Worm (Caenorhabditis elegans) whole organism, L1 larva: ENCODE data around the gene Y53F4B.23.

ENCODE experiments used
- C16A3.4 ChIP-seq: fragments of 150-350 bp; optimal IDR thresholded peaks from 2 replicates; lab custom pipeline; 2014; ENCODE audit warnings: missing biosample characterization, missing genetic modification characterization
- F16B12.6 ChIP-seq: fragments of 150-350 bp; optimal IDR thresholded peaks from 2 replicates; lab custom pipeline; 2014; ENCODE audit warnings: missing biosample characterization, missing genetic modification characterization
- Y116A8C.19 ChIP-seq: sonication (generic microtip); optimal IDR thresholded peaks from 2 replicates; lab custom pipeline; 2016; ENCODE audit warnings: missing compliant biosample characterization, missing genetic modification characterization, borderline replicate concordance
- blmp-1 ChIP-seq: fragments of 150-350 bp; optimal IDR thresholded peaks from 2 replicates; lab custom pipeline; 2014; ENCODE audit warnings: missing biosample characterization, missing genetic modification characterization
- ceh-82 ChIP-seq, 3 experiments: fragments of 150-350 bp in 1 of 3; sonication (generic microtip) in 2 of 3; optimal IDR thresholded peaks; 2 replicates each; lab custom pipeline; 2014 to 2017; ENCODE audit warnings: missing biosample characterization in 3 of 3, missing genetic modification characterization in 3 of 3
- dpl-1 ChIP-seq, 3 experiments: fragments of 150-350 bp in 2 of 3; sonication (generic microtip) in 1 of 3; optimal IDR thresholded peaks; 2 replicates each; lab custom pipeline; 2014 to 2017; ENCODE audit warnings: missing biosample characterization in 3 of 3, missing genetic modification characterization in 3 of 3, missing genetic modification reagents in 3 of 3
- efl-1 ChIP-seq, 4 experiments: fragments of 150-350 bp; optimal IDR thresholded peaks in 3 of 4; peaks in 1 of 4; 1 replicate in 1 of 4; 2 replicates in 3 of 4; lab custom pipeline; 2014; ENCODE audit warnings: missing biosample characterization in 2 of 4, missing genetic modification characterization in 2 of 4, missing genetic modification reagents in 2 of 4
- efl-3 ChIP-seq: fragments of 200-800 bp; sonication (Bioruptor generic); optimal IDR thresholded peaks from 2 replicates; lab custom pipeline; 2018; ENCODE audit warnings: mild to moderate bottlenecking, missing genetic modification characterization, missing compliant biosample characterization
- egl-13 ChIP-seq: sonication (generic microtip); optimal IDR thresholded peaks from 2 replicates; lab custom pipeline; 2016; ENCODE audit warnings: missing genotype, missing genetic modification reagents, missing genetic modification characterization, missing compliant biosample characterization
- isw-1 ChIP-seq: fragments of 200-800 bp; sonication (Bioruptor generic); IDR thresholded peaks from 2 replicates; pipeline ENCODE4 v1.3.6; 2022; ENCODE audit warnings: missing genetic modification characterization, missing compliant biosample characterization
- lin-14 ChIP-seq: fragments of 200-800 bp; sonication (Bioruptor generic); optimal IDR thresholded peaks from 2 replicates; lab custom pipeline; 2018; ENCODE audit warnings: mild to moderate bottlenecking, missing genetic modification characterization, moderate library complexity, missing compliant biosample characterization
- lin-35 ChIP-seq, 2 experiments: fragments of 150-350 bp; optimal IDR thresholded peaks; 2 replicates each; lab custom pipeline; 2014; ENCODE audit warnings: missing biosample characterization in 2 of 2, missing genetic modification characterization in 2 of 2, missing genetic modification reagents in 2 of 2
- lin-39 ChIP-seq: fragments of 150-350 bp; optimal IDR thresholded peaks from 2 replicates; lab custom pipeline; 2014; ENCODE audit warnings: missing biosample characterization, missing genetic modification reagents, missing genetic modification characterization
- lsy-2 ChIP-seq, 2 experiments: fragments of 150-350 bp; optimal IDR thresholded peaks; 2 replicates each; lab custom pipeline; 2014; ENCODE audit warnings: missing biosample characterization in 2 of 2, missing genetic modification characterization in 2 of 2
- mab-9 ChIP-seq: fragments of 200-800 bp; sonication (Bioruptor generic); IDR thresholded peaks from 2 replicates; pipeline ENCODE4 v1.3.6; 2022; ENCODE audit warnings: missing genetic modification reagents, missing genetic modification characterization, missing compliant biosample characterization
- mef-2 ChIP-seq: fragments of 150-350 bp; optimal IDR thresholded peaks from 2 replicates; lab custom pipeline; 2014; ENCODE audit warnings: missing biosample characterization, missing genetic modification characterization
- nhr-19 ChIP-seq: fragments of 200-800 bp; sonication (Bioruptor generic); conservative IDR thresholded peaks from 2 replicates; pipeline ENCODE4 v1.3.6; 2022; ENCODE audit warnings: missing genetic modification characterization, missing compliant biosample characterization
- nhr-20 ChIP-seq: sonication (generic microtip); optimal IDR thresholded peaks from 2 replicates; lab custom pipeline; 2016; ENCODE audit warnings: mild to moderate bottlenecking, missing genetic modification characterization, missing compliant biosample characterization
- nhr-237 ChIP-seq: fragments of 150-350 bp; optimal IDR thresholded peaks from 2 replicates; lab custom pipeline; 2014; ENCODE audit warnings: missing biosample characterization, missing genetic modification characterization
- nhr-47 ChIP-seq: sonication (generic microtip); optimal IDR thresholded peaks from 2 replicates; lab custom pipeline; 2016; ENCODE audit warnings: mild to moderate bottlenecking, missing genetic modification characterization, moderate library complexity, missing compliant biosample characterization
- nhr-71 ChIP-seq: sonication (generic microtip); optimal IDR thresholded peaks from 2 replicates; lab custom pipeline; 2016; ENCODE audit warnings: mild to moderate bottlenecking, missing genetic modification characterization, moderate library complexity, missing compliant biosample characterization
- nhr-76 ChIP-seq: sonication (generic microtip); optimal IDR thresholded peaks from 2 replicates; lab custom pipeline; 2017; ENCODE audit warnings: missing biosample characterization, missing genetic modification characterization
- nhr-77 ChIP-seq: fragments of 150-350 bp; optimal IDR thresholded peaks from 2 replicates; lab custom pipeline; 2014; ENCODE audit warnings: missing biosample characterization, missing genetic modification characterization
- nhr-85 ChIP-seq: sonication (generic microtip); peaks from one replicate; lab custom pipeline; 2016; ENCODE audit warnings: missing genetic modification characterization, inconsistent platforms, missing compliant biosample characterization
- nhr-90 ChIP-seq: sonication (generic microtip); optimal IDR thresholded peaks from 2 replicates; lab custom pipeline; 2016; ENCODE audit warnings: mild to moderate bottlenecking, missing genetic modification characterization, missing compliant biosample characterization; ENCODE audit not compliant: poor library complexity
- pag-3 ChIP-seq: sonication (generic microtip); optimal IDR thresholded peaks from 2 replicates; lab custom pipeline; 2017; ENCODE audit warnings: missing genetic modification characterization, mild to moderate bottlenecking, missing compliant biosample characterization, antibody characterized with exemption, borderline replicate concordance; ENCODE audit not compliant: insufficient read depth
- rnt-1 ChIP-seq: sonication (generic microtip); optimal IDR thresholded peaks from 2 replicates; lab custom pipeline; 2016; ENCODE audit warnings: mild to moderate bottlenecking, missing genetic modification characterization, moderate library complexity, missing compliant biosample characterization
- skn-1 ChIP-seq: fragments of 150-350 bp; optimal IDR thresholded peaks from 2 replicates; lab custom pipeline; 2014; ENCODE audit warnings: missing biosample characterization, missing genetic modification characterization
- snu-23 ChIP-seq: sonication (generic microtip); optimal IDR thresholded peaks from 2 replicates; lab custom pipeline; 2016; ENCODE audit warnings: missing genetic modification characterization, missing compliant biosample characterization
- sox-4 ChIP-seq: sonication (generic microtip); optimal IDR thresholded peaks from 2 replicates; lab custom pipeline; 2016; ENCODE audit warnings: missing genetic modification characterization, missing compliant biosample characterization
- sptf-1 ChIP-seq: fragments of 150-350 bp; optimal IDR thresholded peaks from 2 replicates; lab custom pipeline; 2014; ENCODE audit warnings: missing biosample characterization, missing genetic modification characterization
- unc-130 ChIP-seq: fragments of 150-350 bp; optimal IDR thresholded peaks from 2 replicates; lab custom pipeline; 2017; ENCODE audit warnings: missing biosample characterization, missing genetic modification characterization, inconsistent platforms
- unc-62 ChIP-seq: fragments of 150-350 bp; optimal IDR thresholded peaks from 2 replicates; lab custom pipeline; 2014; ENCODE audit warnings: missing biosample characterization, missing genetic modification reagents, missing genetic modification characterization
- unc-86 ChIP-seq: sonication (generic microtip); optimal IDR thresholded peaks from 2 replicates; lab custom pipeline; 2016; ENCODE audit warnings: missing genetic modification characterization, missing compliant biosample characterization
- unc-98 ChIP-seq: fragments of 200-800 bp; sonication (Bioruptor generic); IDR thresholded peaks from 2 replicates; pipeline ENCODE4 v1.3.6; 2022; ENCODE audit warnings: missing genetic modification characterization, missing compliant biosample characterization
- ztf-11 ChIP-seq, 2 experiments: sonication (generic microtip); optimal IDR thresholded peaks; 2 replicates each; lab custom pipeline; 2016 to 2017; ENCODE audit warnings: missing genetic modification characterization in 2 of 2, missing biosample characterization in 1 of 2, missing compliant biosample characterization in 1 of 2
- ztf-4 ChIP-seq: fragments of 150-350 bp; optimal IDR thresholded peaks from 2 replicates; lab custom pipeline; 2014; ENCODE audit warnings: missing biosample characterization, missing genetic modification characterization

The Y53F4B.23 gene

DNA sequence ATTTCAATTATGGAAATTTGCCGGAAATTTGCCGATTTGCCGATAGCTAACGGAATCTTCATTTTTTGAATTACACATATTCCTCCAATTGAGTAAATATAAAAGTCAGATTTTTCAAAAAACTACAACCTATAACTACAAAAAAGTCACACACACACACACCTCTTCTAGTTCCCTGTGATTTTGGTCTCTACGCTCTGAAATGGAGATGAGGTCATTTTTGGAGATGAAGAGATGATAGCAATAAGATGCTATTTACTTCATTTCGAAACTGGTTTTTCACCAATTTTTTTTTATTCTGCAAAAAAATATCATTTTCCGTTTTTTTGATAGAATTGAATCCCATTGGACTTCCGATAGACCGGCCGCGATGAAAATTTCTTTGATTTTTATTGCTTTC lies at the start of gene Y53F4B.23:
Gene Y53F4B.23 (plus strand): TSS at position 312 of the 400 bp plus-strand sequence.
- TF ChIP-seq pag-3 (tag; lab: Kevin White, UChicago) (no peak), ceh-82 (tag; optimal IDR thresholded peaks at IDR 0.05; lab: Kevin White, UChicago) (no peak), lin-14 (GFP tag; lab: Kevin White, UChicago) (no peak), efl-3 (GFP tag; lab: Kevin White, UChicago) (no peak), nhr-47 (tag; lab: Kevin White, UChicago) (no peak)

DNA sequence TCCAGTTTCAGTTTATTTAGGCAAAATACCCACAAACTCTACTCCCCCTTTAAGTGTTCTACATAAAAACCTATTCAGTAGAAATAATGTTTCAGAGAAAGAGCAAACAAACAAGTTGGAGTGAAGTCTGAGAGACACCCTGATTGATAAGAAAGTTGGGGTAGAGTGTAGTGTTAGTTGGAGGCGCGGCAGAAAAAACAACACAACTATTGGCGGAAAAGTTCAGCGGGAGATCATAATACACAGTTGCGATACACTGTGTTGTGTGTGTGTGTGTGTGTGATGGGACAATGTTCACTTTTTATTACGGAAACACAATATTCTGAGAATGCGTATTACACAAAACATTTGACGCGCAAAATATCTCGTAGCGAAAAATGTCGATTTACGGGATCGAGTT lies 49.5 kb upstream of the Y53F4B.23 start:
- TF ChIP-seq nhr-76 (no peak), lin-35 (GFP tag; optimal IDR thresholded peaks at IDR 0.05; lab: Kevin White, UChicago) (peak in 1 of 2 experiments; percentile 30), sox-4 (no peak), nhr-85 (tag; lab: Kevin White, UChicago) (peak; percentile 17), Y116A8C.19 (tag; lab: Kevin White, UChicago) (no peak), nhr-77 (peak; percentile 83), ztf-11 (tag; optimal IDR thresholded peaks at IDR 0.05; lab: Kevin White, UChicago) (no peak), nhr-90 (tag; lab: Kevin White, UChicago) (peak; percentile 15), efl-1 (optimal IDR thresholded peaks at IDR 0.05; lab: Kevin White, UChicago) (no peak), efl-1 (GFP tag; optimal IDR thresholded peaks at IDR 0.05 in 1 of 2; lab: Kevin White, UChicago) (peak in 1 of 2 experiments; percentile 64), blmp-1 (tag; lab: Kevin White, UChicago) (peak; percentile 14), snu-23 (peak; percentile 2), nhr-20 (tag; lab: Kevin White, UChicago) (peak; percentile 66)

DNA sequence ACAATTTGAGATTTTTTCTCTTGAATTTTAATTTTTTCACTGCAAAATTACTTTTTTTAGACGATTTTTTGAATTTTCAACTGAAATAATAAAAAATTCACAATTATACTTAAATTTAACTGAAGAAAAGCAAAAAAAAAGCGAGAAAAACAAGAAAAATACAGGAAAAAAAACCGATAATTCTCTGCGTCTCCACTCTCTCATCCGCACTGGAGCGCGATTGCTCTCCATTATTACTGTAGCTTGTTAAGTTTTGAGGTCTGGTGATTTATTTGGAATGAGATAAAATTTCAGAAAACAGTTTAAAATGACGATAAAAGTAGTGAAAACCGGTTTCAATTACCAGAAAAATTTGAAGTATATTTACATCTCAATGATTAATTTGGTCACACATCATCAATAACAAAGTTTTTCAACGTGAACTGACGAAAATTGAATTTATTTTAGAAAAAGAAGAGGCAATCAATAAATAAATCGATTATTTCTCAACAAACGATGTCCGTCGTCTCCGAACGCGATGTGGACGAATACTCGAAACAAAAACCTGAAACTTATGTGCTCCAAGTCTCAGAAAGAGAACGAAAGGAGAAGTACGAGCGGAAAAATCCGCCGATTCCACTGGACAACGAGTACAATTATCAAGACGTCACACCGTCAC lies 47.4 kb upstream of the Y53F4B.23 start, which contains the start of gene Y53F4B.19:
Gene Y53F4B.19 (plus strand): TSS at position 157 of the 658 bp plus-strand sequence.
- TF ChIP-seq lsy-2 (tag; optimal IDR thresholded peaks at IDR 0.05; lab: Kevin White, UChicago) (peak in 1 of 2 experiments; percentile 71), lin-35 (GFP tag; optimal IDR thresholded peaks at IDR 0.05; lab: Kevin White, UChicago) (peak in 1 of 2 experiments; percentile 31), dpl-1 (GFP tag; optimal IDR thresholded peaks at IDR 0.05; lab: Kevin White, UChicago) (no peak), unc-130 (tag; lab: Kevin White, UChicago) (no peak), efl-1 (optimal IDR thresholded peaks at IDR 0.05; lab: Kevin White, UChicago) (no peak), efl-1 (GFP tag; optimal IDR thresholded peaks at IDR 0.05 in 1 of 2; lab: Kevin White, UChicago) (peak in 1 of 2 experiments; percentile 38)

DNA sequence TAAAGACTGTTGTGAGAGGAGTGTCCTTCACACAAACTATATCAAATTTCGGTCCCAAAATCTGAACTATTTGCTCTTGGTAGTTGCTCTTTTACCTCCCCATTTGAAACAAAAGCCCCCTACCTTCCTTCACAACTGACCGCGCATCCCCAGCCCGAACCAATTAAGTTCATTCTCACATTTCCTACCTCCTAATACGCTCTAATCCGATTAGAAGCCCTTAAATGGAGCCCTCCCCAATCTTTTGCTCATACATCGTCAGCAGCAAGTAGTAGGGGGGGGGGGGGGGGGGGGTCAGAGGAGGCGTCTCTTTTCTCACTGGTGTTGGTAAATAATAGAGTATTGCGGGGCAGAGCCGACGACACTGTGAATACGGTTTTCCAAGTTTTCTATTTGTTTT lies 43.8 kb upstream of the Y53F4B.23 start:
- no peak for TF ChIP-seq mef-2
- TF ChIP-seq nhr-71 (tag; lab: Kevin White, UChicago), result no peak
- TF ChIP-seq ceh-82 (tag; optimal IDR thresholded peaks at IDR 0.05; lab: Kevin White, UChicago), result no peak

DNA sequence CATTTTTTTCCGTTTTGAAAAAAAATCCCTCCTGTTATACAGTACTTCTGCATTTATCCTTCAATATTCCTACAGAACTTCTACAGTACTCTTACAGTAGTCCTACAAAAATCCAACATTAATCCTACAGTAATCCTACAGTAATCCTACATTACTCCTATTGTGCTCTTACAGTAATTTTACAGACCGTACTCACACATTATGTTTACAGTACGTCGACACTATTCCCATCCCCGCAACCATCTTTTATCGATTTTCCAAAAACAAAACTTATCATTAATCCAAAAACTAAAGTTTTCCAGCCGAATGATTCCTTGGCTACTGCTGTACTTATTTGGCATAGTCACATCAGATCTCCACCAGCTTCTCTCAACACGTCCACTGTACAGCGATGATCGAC lies 40.1 kb upstream of the Y53F4B.23 start, which contains the start of gene Y53F4B.20:
Gene Y53F4B.20 (plus strand): TSS at position 301 of the 400 bp plus-strand sequence.
- TF ChIP-seq unc-130 (tag; lab: Kevin White, UChicago) (no peak), lin-39 (no peak), nhr-85 (tag; lab: Kevin White, UChicago) (peak; percentile 9)

DNA sequence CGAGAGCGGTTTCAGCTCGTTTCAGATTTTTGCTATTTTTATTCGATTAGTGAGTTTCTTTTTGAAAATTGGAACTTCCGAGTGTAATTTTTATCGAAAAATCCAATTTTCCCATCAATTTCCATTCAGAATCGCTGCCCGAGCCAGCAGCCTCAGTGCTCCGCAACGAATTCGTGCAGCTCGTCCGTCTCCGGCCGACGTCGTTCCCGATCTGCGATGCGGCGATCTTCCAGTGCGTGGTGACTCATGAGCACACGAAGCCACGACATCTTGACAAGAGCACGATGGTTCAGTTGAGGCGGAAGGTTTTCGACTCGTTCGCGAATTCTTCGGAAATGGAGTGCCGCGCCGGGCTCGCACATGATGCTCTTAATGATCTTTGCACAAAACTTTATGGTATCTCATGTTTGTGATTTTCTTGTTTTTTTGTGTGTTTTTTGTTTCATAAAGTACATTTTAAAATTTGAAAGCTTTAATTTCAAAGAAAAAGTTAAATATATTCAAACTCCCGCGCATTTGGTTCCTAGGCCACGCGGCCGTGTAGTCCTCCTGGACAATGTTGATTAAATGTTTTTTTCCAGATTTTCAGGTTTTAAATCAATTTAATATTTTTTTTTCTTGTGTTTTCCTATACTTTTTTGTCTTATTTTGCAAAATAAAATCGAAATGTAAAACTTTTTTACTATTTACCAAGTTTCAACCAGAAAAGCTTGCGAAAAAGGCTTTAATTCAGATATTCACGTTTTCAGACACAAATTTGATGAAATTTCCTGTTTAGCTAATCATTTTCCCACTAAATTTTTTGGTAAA lies 35.0 kb upstream of the Y53F4B.23 start:
- peak; percentile 96 for TF ChIP-seq nhr-85 (tag; lab: Kevin White, UChicago)
- TF ChIP-seq unc-86, result peak; percentile 68
- TF ChIP-seq pag-3 (tag; lab: Kevin White, UChicago), result no peak
- peak; percentile 89 for TF ChIP-seq sox-4
- TF ChIP-seq unc-62 (GFP tag; lab: Kevin White, UChicago), result no peak
- peak; percentile 93 for TF ChIP-seq egl-13 (tag; lab: Kevin White, UChicago)
- peak; percentile 63 for TF ChIP-seq unc-98 (GFP tag; lab: Robert Waterston, UW)
- peak; percentile 3 for TF ChIP-seq F16B12.6 (tag; lab: Kevin White, UChicago)
- TF ChIP-seq nhr-90 (tag; lab: Kevin White, UChicago), result peak; percentile 92
- TF ChIP-seq isw-1, result peak; percentile 52
- TF ChIP-seq efl-1 (optimal IDR thresholded peaks at IDR 0.05; lab: Kevin White, UChicago), result peak; percentile 96
- peak; percentile 94 to 99 for TF ChIP-seq efl-1 (GFP tag; optimal IDR thresholded peaks at IDR 0.05 in 1 of 2; lab: Kevin White, UChicago)
- TF ChIP-seq nhr-237 (tag; lab: Kevin White, UChicago), result no peak
- TF ChIP-seq sptf-1 (tag; lab: Kevin White, UChicago), result no peak
- no peak for TF ChIP-seq C16A3.4 (tag; lab: Kevin White, UChicago)
- peak; percentile 12 for TF ChIP-seq skn-1 (tag; lab: Kevin White, UChicago)
- TF ChIP-seq mab-9 (GFP tag; lab: Robert Waterston, UW), result peak; percentile 58; the same call in 1 of the 2 replicates
- TF ChIP-seq lin-35 (GFP tag; optimal IDR thresholded peaks at IDR 0.05; lab: Kevin White, UChicago), result peak; percentile 93 to 95
- peak; percentile 96 for TF ChIP-seq rnt-1 (tag; lab: Kevin White, UChicago)
- TF ChIP-seq nhr-19 (GFP tag; lab: Robert Waterston, UW), result peak; percentile 79
- TF ChIP-seq ztf-4, result no peak
